Fruit fly (Drosophila melanogaster) Kc167 (cell line): Measurements from ENCODE around the gene eIF3h.

Experiments
- Myc ChIP-seq: fragments of >200 bp; optimal IDR thresholded peaks from 2 replicates; lab custom pipeline; 2017; ENCODE audit warnings: missing external identifiers
- Sin3A ChIP-seq: fragments of >200 bp; optimal IDR thresholded peaks from 2 replicates; lab custom pipeline; 2018; ENCODE audit warnings: missing external identifiers
- h ChIP-seq: fragments of >200 bp; optimal IDR thresholded peaks from 3 replicates; lab custom pipeline; 2018; ENCODE audit warnings: missing external identifiers
- psq ChIP-seq: fragments of >200 bp; optimal IDR thresholded peaks from 2 replicates; lab custom pipeline; 2017; ENCODE audit warnings: missing external identifiers

DNA sequence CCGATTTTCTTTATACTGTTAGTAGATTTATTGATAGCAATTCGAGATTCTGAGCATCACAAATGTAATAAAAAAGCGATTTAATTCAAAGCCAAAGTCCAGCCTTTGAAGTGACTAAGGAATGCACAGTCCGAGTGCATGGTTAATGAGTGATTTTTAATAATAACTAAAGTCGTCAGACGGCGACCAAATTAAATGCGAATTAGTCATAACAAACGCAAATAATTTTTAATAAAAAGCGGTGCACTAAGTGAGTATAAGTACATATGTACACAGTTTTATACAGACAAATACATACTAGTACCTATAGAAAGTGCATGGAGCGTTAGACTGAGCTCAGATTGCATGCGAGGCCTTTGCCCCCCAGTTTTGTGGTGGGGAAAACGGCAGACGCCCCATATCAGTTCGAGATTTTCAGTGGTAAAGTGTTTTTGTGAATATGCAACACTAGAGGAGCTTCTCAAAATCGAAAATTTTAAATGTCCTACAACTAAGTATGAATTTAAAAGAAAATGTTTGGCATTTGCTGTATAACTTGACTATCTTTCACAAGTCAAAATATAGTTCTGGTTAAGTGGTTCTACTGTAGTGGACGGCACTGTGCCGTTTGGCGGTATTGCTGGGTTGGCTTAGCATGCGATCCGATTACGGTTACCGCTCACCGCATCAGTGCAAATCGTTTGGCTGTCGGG lies 50.0 kb downstream of the eIF3h start:
- TF ChIP-seq Myc (lab: Kevin White, UChicago) (no peak), Sin3A (lab: Kevin White, UChicago) (no peak), h (lab: Kevin White, UChicago) (no peak), psq (lab: Kevin White, UChicago) (no peak)
